Worm (Caenorhabditis elegans) whole organism, late embryonic: ENCODE results near the gene Y43F8C.9.

Experiments used
- ceh-14 ChIP-seq: sonication (generic microtip); optimal IDR thresholded peaks from 2 replicates; lab custom pipeline; 2016; ENCODE audit warnings: missing genotype, missing genetic modification characterization, missing compliant biosample characterization
- elt-2 ChIP-seq: sonication (generic microtip); optimal IDR thresholded peaks from 2 replicates; lab custom pipeline; 2016; ENCODE audit warnings: missing genetic modification reagents, missing genetic modification characterization, missing compliant biosample characterization
- eyg-1 ChIP-seq: sonication (generic microtip); optimal IDR thresholded peaks from 2 replicates; lab custom pipeline; 2016; ENCODE audit warnings: missing genotype, missing genetic modification characterization, missing compliant biosample characterization
- fax-1 ChIP-seq: sonication (generic microtip); optimal IDR thresholded peaks from 2 replicates; lab custom pipeline; 2016; ENCODE audit warnings: missing genotype, missing genetic modification characterization, missing compliant biosample characterization
- hlh-13 ChIP-seq: fragments of 200-800 bp; sonication (Bioruptor generic); optimal IDR thresholded peaks from 2 replicates; lab custom pipeline; 2018; ENCODE audit warnings: mild to moderate bottlenecking, missing genetic modification characterization, missing compliant biosample characterization
- hlh-30 ChIP-seq: sonication (generic microtip); optimal IDR thresholded peaks from 2 replicates; lab custom pipeline; 2017; ENCODE audit warnings: antibody characterized with exemption, missing genetic modification characterization, missing compliant biosample characterization; ENCODE audit not compliant: insufficient read depth
- hlh-8 ChIP-seq: sonication (generic microtip); optimal IDR thresholded peaks from 2 replicates; lab custom pipeline; 2016; ENCODE audit warnings: missing genotype, missing genetic modification characterization, missing compliant biosample characterization
- madf-2 ChIP-seq: sonication (generic microtip); optimal IDR thresholded peaks from 2 replicates; lab custom pipeline; 2017; ENCODE audit warnings: missing genetic modification characterization, missing compliant biosample characterization
- nfya-1 ChIP-seq: sonication (generic microtip); optimal IDR thresholded peaks from 2 replicates; lab custom pipeline; 2017; ENCODE audit warnings: missing genetic modification characterization, mild to moderate bottlenecking, missing compliant biosample characterization, antibody characterized with exemption, moderate library complexity
- pqm-1 ChIP-seq: sonication (generic microtip); optimal IDR thresholded peaks from 2 replicates; lab custom pipeline; 2016; ENCODE audit warnings: missing genetic modification characterization, missing compliant biosample characterization
- tbx-2 ChIP-seq: sonication (generic microtip); optimal IDR thresholded peaks from 2 replicates; lab custom pipeline; 2016; ENCODE audit warnings: missing genetic modification characterization, missing compliant biosample characterization

DNA sequence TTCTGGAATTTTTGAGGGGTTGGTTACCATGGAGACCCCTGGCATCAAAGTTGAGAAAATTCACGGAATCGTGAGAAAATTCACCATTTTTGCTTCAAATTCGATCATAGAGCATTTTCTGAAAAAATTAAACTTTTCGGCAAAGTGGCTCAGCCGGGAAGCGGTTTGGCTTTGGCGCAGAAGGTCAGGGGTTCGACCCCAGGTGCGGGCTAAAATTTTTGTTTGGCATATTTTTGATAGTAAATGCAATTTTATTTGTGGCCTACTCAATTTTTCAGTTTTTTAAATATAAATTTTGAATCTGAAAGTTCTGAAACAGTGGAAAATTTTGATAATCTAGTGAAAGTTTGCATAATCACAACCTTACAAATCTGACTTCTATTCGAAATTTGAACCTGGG, 46.8 kb upstream of the Y43F8C.9 start:
- no peak for TF ChIP-seq hlh-13 (GFP tag; lab: Kevin White, UChicago)
- no peak for TF ChIP-seq fax-1 (tag; lab: Kevin White, UChicago)
- no peak for TF ChIP-seq nfya-1 (tag; lab: Kevin White, UChicago)
- no peak for TF ChIP-seq ceh-14
- TF ChIP-seq madf-2 (tag; lab: Kevin White, UChicago) = no peak
- TF ChIP-seq elt-2 (tag; lab: Kevin White, UChicago) = no peak
- no peak for TF ChIP-seq eyg-1
- no peak for TF ChIP-seq hlh-30 (tag; lab: Kevin White, UChicago)
- TF ChIP-seq hlh-8 (tag; lab: Kevin White, UChicago) = no peak
- TF ChIP-seq tbx-2 (tag; lab: Kevin White, UChicago) = no peak
- no peak for TF ChIP-seq pqm-1
